Worm (Caenorhabditis elegans) whole organism, L3 larva: ENCODE data around the gene Y6G8.8.

Experiments used
- ceh-82 ChIP-seq: fragments of 150-350 bp; optimal IDR thresholded peaks from 2 replicates; lab custom pipeline; 2014; ENCODE audit warnings: missing biosample characterization, missing genetic modification characterization
- nhr-28 ChIP-seq: fragments of 150-350 bp; optimal IDR thresholded peaks from 2 replicates; lab custom pipeline; 2014; ENCODE audit warnings: missing biosample characterization, missing genetic modification characterization

ce11 chrV:17624906-17625305 is 4.5 kb downstream of the Y6G8.8 start, which contains the start of gene F57G4.11:
- TF ChIP-seq nhr-28 (no peak), ceh-82 (tag; lab: Kevin White, UChicago) (no peak)
